Fruit fly (Drosophila melanogaster): ENCODE data around the gene CG9837.

Gene CG9837

DNA sequence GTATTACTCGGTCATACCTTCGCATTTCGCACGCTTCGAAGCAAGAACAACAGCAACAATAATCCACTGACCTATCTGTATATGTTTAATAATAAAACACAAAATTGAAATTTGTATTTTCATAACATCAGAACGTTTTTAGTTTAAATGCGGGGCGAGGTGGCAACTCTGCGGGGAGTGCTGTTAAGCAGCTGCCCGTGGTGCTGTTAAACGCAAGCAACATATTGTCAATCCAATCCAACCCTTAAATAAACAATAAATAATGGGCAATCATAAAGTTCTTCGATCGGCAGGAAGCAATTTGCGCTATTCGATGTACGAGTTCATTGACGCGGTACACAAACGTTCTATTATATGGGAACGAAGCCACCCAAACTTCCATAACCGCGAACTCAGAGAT lies 7.3 kb downstream of the CG9837 start, which contains the start of gene hng2:
Gene hng2 (plus strand): TSS at position 219 of the 400 bp plus-strand sequence.
- TF ChIP-seq fkh (GFP tag; optimal IDR thresholded peaks at IDR 0.05) = peak; percentile 71
- no peak for TF ChIP-seq Eip93F (GFP tag; optimal IDR thresholded peaks at IDR 0.05)

DNA sequence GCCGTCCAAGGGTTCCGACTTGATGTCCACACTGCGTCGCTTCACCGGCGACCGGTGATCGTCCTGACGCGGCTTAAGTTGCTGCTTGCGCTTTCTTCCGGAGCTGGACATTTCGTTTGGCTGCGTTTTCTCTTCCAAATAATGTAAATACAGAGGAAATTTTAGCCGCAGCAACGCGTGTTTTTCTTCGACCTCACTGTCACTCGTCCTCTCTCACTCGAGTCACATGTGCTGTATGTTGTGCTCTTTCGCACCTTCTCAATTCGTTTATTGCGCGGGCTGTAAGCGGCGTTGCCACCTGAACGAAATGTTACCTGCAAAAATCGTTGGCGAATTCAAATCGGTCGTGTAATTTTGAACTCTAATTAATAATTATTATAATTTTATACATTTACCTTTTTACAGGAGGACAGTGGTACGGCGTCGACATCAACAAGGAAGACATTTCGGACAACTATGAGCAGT lies 8.0 kb downstream of the CG9837 start, which contains the start of gene CG9839:
Gene CG9839 (minus strand): TSS at position 415 of the 465 bp plus-strand sequence.
- TF ChIP-seq Smox (GFP tag; optimal IDR thresholded peaks at IDR 0.05) = no peak

DNA sequence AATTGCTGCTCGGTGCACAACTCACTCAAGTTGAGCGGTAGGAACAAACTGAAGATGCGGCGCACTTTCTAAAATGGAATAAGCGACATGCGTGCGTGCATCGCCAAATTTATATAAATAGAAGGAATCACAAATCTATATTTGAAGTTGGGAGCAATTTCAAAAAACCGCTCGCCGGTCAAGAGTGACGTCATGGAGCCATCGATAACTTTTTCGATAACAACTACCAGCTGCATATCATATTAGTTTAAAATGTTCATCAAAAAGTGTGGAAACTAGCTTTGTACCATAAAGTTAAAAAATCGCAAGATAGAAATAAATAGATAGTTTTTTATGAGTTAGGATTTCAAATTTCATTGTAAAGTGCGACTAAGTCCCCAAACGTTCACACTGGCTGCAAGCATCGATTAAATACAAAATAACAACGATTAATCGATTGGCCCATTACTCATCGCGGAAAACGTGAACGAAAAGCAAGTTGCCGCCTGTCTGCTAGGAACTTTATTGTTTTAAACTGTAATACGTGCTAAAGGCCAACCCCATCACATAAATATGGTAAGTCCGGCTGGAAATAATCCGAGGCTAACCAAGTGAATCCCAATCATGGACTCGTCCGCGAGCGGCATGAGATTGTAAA lies 12.1 kb downstream of the CG9837 start, which contains the start of the genes Pif1A, Pif1B and CCT7:
Gene Pif1A (minus strand): TSS at position 51 of the 637 bp plus-strand sequence.
Gene Pif1B (minus strand): TSS at position 51 of the 637 bp plus-strand sequence.
Gene CCT7 (plus strand): TSS at position 439 of the 637 bp plus-strand sequence.
- no peak for TF ChIP-seq CG9139 (GFP tag; optimal IDR thresholded peaks at IDR 0.05)
- no peak for TF ChIP-seq CG6792 (GFP tag; optimal IDR thresholded peaks at IDR 0.05)
- TF ChIP-seq CG4318 (GFP tag; optimal IDR thresholded peaks at IDR 0.05) = no peak
- no peak for TF ChIP-seq achi (GFP tag; optimal IDR thresholded peaks at IDR 0.05)
- peak; percentile 13 for TF ChIP-seq CG31627 (GFP tag; optimal IDR thresholded peaks at IDR 0.05)
- peak; percentile 15 for TF ChIP-seq acj6 (GFP tag; optimal IDR thresholded peaks at IDR 0.05)
- TF ChIP-seq Ets21C (GFP tag; optimal IDR thresholded peaks at IDR 0.05) = peak; percentile 1
- TF ChIP-seq Hr39 (GFP tag; optimal IDR thresholded peaks at IDR 0.05) = no peak
- TF ChIP-seq topi (GFP tag; optimal IDR thresholded peaks at IDR 0.05) = peak; percentile 28
- TF ChIP-seq ss (GFP tag; optimal IDR thresholded peaks at IDR 0.05) = no peak
- TF ChIP-seq CG6854 (GFP tag; optimal IDR thresholded peaks at IDR 0.05) = no peak
- TF ChIP-seq Smox (GFP tag; optimal IDR thresholded peaks at IDR 0.05) = no peak
- TF ChIP-seq cyc (GFP tag; optimal IDR thresholded peaks at IDR 0.05) = no peak
- TF ChIP-seq Gug (GFP tag; IDR thresholded peaks at IDR 0.05) = no peak
- no peak for TF ChIP-seq CG6276 (GFP tag; optimal IDR thresholded peaks at IDR 0.05)
- no peak for TF ChIP-seq net (GFP tag; optimal IDR thresholded peaks at IDR 0.05)
- no peak for TF ChIP-seq vri (GFP tag; optimal IDR thresholded peaks at IDR 0.05)
- TF ChIP-seq CG3919 (GFP tag; optimal IDR thresholded peaks at IDR 0.05) = no peak
- TF ChIP-seq Blimp-1 (GFP tag; optimal IDR thresholded peaks at IDR 0.05) = no peak
- no peak for TF ChIP-seq Sox102F (GFP tag; optimal IDR thresholded peaks at IDR 0.05)
- no peak for TF ChIP-seq CG6808 (GFP tag; optimal IDR thresholded peaks at IDR 0.05)
- TF ChIP-seq CG16779 (tag; optimal IDR thresholded peaks at IDR 0.05) = no peak
- no peak for TF ChIP-seq CG10669 (GFP tag; optimal IDR thresholded peaks at IDR 0.05)
- TF ChIP-seq OdsH (GFP tag; optimal IDR thresholded peaks at IDR 0.05) = peak; percentile 3
- no peak for TF ChIP-seq Ets96B (tag; optimal IDR thresholded peaks at IDR 0.05)
- TF ChIP-seq Hr38 (GFP tag; optimal IDR thresholded peaks at IDR 0.05) = no peak
- TF ChIP-seq CG32006 (GFP tag; optimal IDR thresholded peaks at IDR 0.05) = no peak
- no peak for TF ChIP-seq CG8119 (GFP tag; IDR thresholded peaks at IDR 0.05)
- TF ChIP-seq CG7368 (GFP tag; optimal IDR thresholded peaks at IDR 0.05) = no peak
- TF ChIP-seq CG11294 (GFP tag; IDR thresholded peaks at IDR 0.05) = no peak
- no peak for TF ChIP-seq Sox15 (GFP tag; optimal IDR thresholded peaks at IDR 0.05)
- TF ChIP-seq pdm3 (GFP tag; optimal IDR thresholded peaks at IDR 0.05) = no peak
- no peak for TF ChIP-seq CG1621 (tag; optimal IDR thresholded peaks at IDR 0.05)
- TF ChIP-seq svp (GFP tag) = peak; percentile 61
- TF ChIP-seq lz (GFP tag; optimal IDR thresholded peaks at IDR 0.05) = peak; percentile 1
- TF ChIP-seq CG11762 (GFP tag; optimal IDR thresholded peaks at IDR 0.05; ENCODE audit: insufficient read depth) = no peak
- no peak for TF ChIP-seq eg (GFP tag; IDR thresholded peaks at IDR 0.05)
- no peak for TF ChIP-seq salr (GFP tag; optimal IDR thresholded peaks at IDR 0.05)
- TF ChIP-seq CG3032 (tag; optimal IDR thresholded peaks at IDR 0.05) = no peak
- no peak for TF ChIP-seq Eip75B (GFP tag; optimal IDR thresholded peaks at IDR 0.05)
- no peak for TF ChIP-seq Lpt (GFP tag; optimal IDR thresholded peaks at IDR 0.05)
- no peak for TF ChIP-seq CG34406 (GFP tag; optimal IDR thresholded peaks at IDR 0.05)
- TF ChIP-seq Eip93F (GFP tag; optimal IDR thresholded peaks at IDR 0.05) = no peak
- peak; percentile 45 for TF ChIP-seq esn (GFP tag; optimal IDR thresholded peaks at IDR 0.05)
- no peak for TF ChIP-seq fd59A (GFP tag; optimal IDR thresholded peaks at IDR 0.05)
- no peak for TF ChIP-seq CG10631 (GFP tag; optimal IDR thresholded peaks at IDR 0.05)

Measured in whole organism, prepupa.